Fruit fly (Drosophila melanogaster): ENCODE results near the gene Kif19A.

Kif19A gene

DNA sequence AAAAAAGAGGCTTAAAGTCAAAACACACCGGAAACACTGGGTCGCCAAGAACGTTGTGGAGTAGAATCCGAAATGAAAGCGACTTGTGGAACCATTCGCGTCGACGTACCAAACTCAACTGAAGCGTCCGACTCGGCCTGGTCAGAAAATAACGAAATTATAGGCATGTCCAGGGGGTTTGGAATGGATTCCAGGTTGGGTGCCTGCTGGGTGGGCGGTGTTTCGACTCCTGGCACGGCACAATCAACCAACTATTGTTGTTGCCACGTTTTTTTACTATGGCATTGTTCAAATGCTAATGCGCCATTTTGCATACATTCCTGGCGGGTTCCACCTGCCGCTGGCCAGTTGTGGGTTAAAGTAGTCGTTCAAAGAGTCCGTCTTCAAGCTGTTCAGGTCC lies at the start of gene Kif19A:
Gene Kif19A, minus strand, starts transcription at position 101 of the 400 bp plus-strand sequence.
- TF ChIP-seq CG34367 (tag; optimal IDR thresholded peaks at IDR 0.05) (no peak), fd96Ca (GFP tag; IDR thresholded peaks at IDR 0.05) (no peak), CG10348 (GFP tag; IDR thresholded peaks at IDR 0.05) (no peak), D1 (tag; optimal IDR thresholded peaks at IDR 0.05) (no peak), CG13204 (GFP tag; optimal IDR thresholded peaks at IDR 0.05) (no peak), CG9948 (tag; optimal IDR thresholded peaks at IDR 0.05) (no peak), CG4496 (GFP tag; IDR thresholded peaks at IDR 0.05) (no peak)

- TF ChIP-seq CG8159 (tag; optimal IDR thresholded peaks at IDR 0.05) (no peak), CG13204 (GFP tag; optimal IDR thresholded peaks at IDR 0.05) (no peak), EcR (GFP tag; optimal IDR thresholded peaks at IDR 0.05) (no peak), CG34367 (tag; optimal IDR thresholded peaks at IDR 0.05) (no peak), Snoo (tag; optimal IDR thresholded peaks at IDR 0.05) (no peak), fd96Ca (GFP tag; IDR thresholded peaks at IDR 0.05) (no peak), CG9948 (tag; optimal IDR thresholded peaks at IDR 0.05) (no peak), CG15710 (tag; optimal IDR thresholded peaks at IDR 0.05) (no peak), D1 (tag; optimal IDR thresholded peaks at IDR 0.05) (no peak), CG10348 (GFP tag; IDR thresholded peaks at IDR 0.05) (no peak), CG4496 (GFP tag; IDR thresholded peaks at IDR 0.05) (no peak)
These were observed 44.0 kb upstream of the Kif19A start, which contains the start of gene CG3199 for dm6 chr3R:14162176-14162759. Gene CG3199, plus strand, starts transcription at chr3R:14162709.

DNA sequence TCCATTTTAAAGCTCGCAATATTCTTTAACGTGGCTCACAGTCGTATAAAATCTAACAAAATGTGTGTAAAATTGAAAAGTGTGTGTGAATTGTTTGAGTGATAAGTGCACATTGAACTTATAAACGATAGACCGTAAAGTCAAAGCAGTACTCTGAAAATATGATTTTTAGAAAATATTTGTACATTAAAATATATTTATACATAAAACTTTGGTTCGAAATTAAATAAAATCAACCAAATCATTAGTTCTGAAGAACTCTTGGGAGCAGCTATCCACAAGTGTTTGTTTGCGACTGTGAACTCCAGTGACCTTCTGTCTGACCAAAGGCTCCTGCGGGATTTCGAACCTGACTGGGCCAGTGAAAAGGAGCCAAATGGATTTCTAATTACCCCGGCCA lies 41.9 kb upstream of the Kif19A start, which contains the start of gene CG31327:
Gene CG31327, minus strand, starts transcription at position 101 of the 400 bp plus-strand sequence.
- TF ChIP-seq CG13204 (GFP tag; optimal IDR thresholded peaks at IDR 0.05) (no peak), CG8159 (tag; optimal IDR thresholded peaks at IDR 0.05) (no peak), CG9948 (tag; optimal IDR thresholded peaks at IDR 0.05) (no peak), fd96Ca (GFP tag; IDR thresholded peaks at IDR 0.05) (no peak), CG12605 (GFP tag; IDR thresholded peaks at IDR 0.05) (no peak), gl (tag; optimal IDR thresholded peaks at IDR 0.05) (no peak), Ets98B (GFP tag; IDR thresholded peaks at IDR 0.05) (no peak), Pif1A (GFP tag; optimal IDR thresholded peaks at IDR 0.05) (no peak), CG17806 (tag; optimal IDR thresholded peaks at IDR 0.05) (no peak), rn (GFP tag; IDR thresholded peaks at IDR 0.05) (no peak), D1 (tag; optimal IDR thresholded peaks at IDR 0.05) (no peak), CG10348 (GFP tag; IDR thresholded peaks at IDR 0.05) (no peak), Pif1B (GFP tag; optimal IDR thresholded peaks at IDR 0.05) (no peak), CG4496 (GFP tag; IDR thresholded peaks at IDR 0.05) (no peak), CG15710 (tag; optimal IDR thresholded peaks at IDR 0.05) (no peak), EcR (GFP tag; optimal IDR thresholded peaks at IDR 0.05) (no peak), Snoo (tag; optimal IDR thresholded peaks at IDR 0.05) (no peak), CG8301 (tag; optimal IDR thresholded peaks at IDR 0.05) (no peak), CG32121 (GFP tag; IDR thresholded peaks at IDR 0.05) (no peak)

DNA sequence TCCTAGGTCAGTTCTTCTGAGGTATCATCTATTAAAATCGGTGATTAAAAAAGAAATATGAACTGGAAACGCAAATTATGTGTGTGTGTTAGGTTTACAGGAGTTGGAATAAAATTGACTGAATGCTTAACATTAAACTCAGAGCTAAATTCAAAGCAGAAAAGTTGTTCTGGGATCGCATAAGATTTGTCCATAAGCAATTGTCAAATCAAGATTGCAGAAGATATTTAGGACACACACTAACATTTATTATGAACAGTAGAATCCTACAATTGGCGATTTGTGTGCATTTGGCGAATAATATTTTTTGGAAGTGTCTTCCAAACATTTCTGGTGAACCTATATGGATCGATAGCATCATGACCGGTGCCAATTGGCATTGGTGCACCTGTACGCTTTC lies 39.1 kb upstream of the Kif19A start, which contains the start of gene CG31533:
Gene CG31533, minus strand, starts transcription at position 101 of the 400 bp plus-strand sequence.
- TF ChIP-seq CG9948 (tag; optimal IDR thresholded peaks at IDR 0.05) (no peak), fd96Ca (GFP tag; IDR thresholded peaks at IDR 0.05) (no peak), CG32121 (GFP tag; IDR thresholded peaks at IDR 0.05) (no peak), Pif1A (GFP tag; optimal IDR thresholded peaks at IDR 0.05) (no peak), CG8159 (tag; optimal IDR thresholded peaks at IDR 0.05) (no peak), CG34367 (tag; optimal IDR thresholded peaks at IDR 0.05) (no peak), Ets98B (GFP tag; IDR thresholded peaks at IDR 0.05) (no peak), CG4496 (GFP tag; IDR thresholded peaks at IDR 0.05) (no peak), CG13204 (GFP tag; optimal IDR thresholded peaks at IDR 0.05) (no peak), D1 (tag; optimal IDR thresholded peaks at IDR 0.05) (no peak), CG14655 (GFP tag; optimal IDR thresholded peaks at IDR 0.05) (no peak), CG8301 (tag; optimal IDR thresholded peaks at IDR 0.05) (no peak), gl (tag; optimal IDR thresholded peaks at IDR 0.05) (no peak)

DNA sequence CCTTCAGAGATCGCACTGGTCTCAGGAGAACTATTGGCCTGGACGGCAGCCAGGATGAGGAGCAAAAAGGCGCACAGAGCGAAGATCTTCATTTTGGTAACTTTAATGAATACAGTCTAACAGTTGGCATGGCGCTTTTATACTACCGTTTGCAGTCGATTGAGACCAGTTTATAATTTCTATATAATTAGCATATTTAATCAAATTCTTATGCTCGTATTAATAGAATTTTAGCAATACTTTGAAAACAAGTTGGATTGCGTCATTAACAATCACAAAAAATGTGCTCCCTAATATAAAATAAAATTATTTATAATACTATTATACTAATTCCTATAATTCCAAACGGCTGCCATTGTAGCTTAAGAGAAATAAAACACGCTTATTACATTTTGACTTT lies 36.1 kb upstream of the Kif19A start, which contains the start of gene CG44215:
Gene CG44215, minus strand, starts transcription at position 101 of the 400 bp plus-strand sequence.
- no peak for TF ChIP-seq Snoo (tag; optimal IDR thresholded peaks at IDR 0.05)
- TF ChIP-seq Pif1B (GFP tag; optimal IDR thresholded peaks at IDR 0.05): no peak
- no peak for TF ChIP-seq CG4496 (GFP tag; IDR thresholded peaks at IDR 0.05)
- TF ChIP-seq CG17806 (tag; optimal IDR thresholded peaks at IDR 0.05): no peak
- TF ChIP-seq EcR (GFP tag; optimal IDR thresholded peaks at IDR 0.05): no peak

- TF ChIP-seq CG12605 (GFP tag; IDR thresholded peaks at IDR 0.05): no peak
- no peak for TF ChIP-seq CG15710 (tag; optimal IDR thresholded peaks at IDR 0.05)
- no peak for TF ChIP-seq CG10348 (GFP tag; IDR thresholded peaks at IDR 0.05)
- TF ChIP-seq CG8301 (tag; optimal IDR thresholded peaks at IDR 0.05): no peak
- TF ChIP-seq CG17806 (tag; optimal IDR thresholded peaks at IDR 0.05): no peak
- no peak for TF ChIP-seq CG9948 (tag; optimal IDR thresholded peaks at IDR 0.05)
- no peak for TF ChIP-seq Pif1A (GFP tag; optimal IDR thresholded peaks at IDR 0.05)
- no peak for TF ChIP-seq CG34367 (tag; optimal IDR thresholded peaks at IDR 0.05)
- no peak for TF ChIP-seq Pif1B (GFP tag; optimal IDR thresholded peaks at IDR 0.05)
- TF ChIP-seq CG8159 (tag; optimal IDR thresholded peaks at IDR 0.05): no peak
- TF ChIP-seq Snoo (tag; optimal IDR thresholded peaks at IDR 0.05): no peak
- TF ChIP-seq CG14655 (GFP tag; optimal IDR thresholded peaks at IDR 0.05): no peak
- TF ChIP-seq fd96Ca (GFP tag; IDR thresholded peaks at IDR 0.05): no peak
- TF ChIP-seq CG4496 (GFP tag; IDR thresholded peaks at IDR 0.05): no peak
- no peak for TF ChIP-seq D1 (tag; optimal IDR thresholded peaks at IDR 0.05)
These were observed 35.5 kb upstream of the Kif19A start, which contains the start of gene Recs1 for dm6 chr3R:14153729-14154128. Gene Recs1, minus strand, starts transcription at chr3R:14153829.
